Worm (Caenorhabditis elegans) whole organism, L4/young adult: ENCODE results near the gene C35D10.10.

ENCODE experiments used
- W03F9.2 ChIP-seq: fragments of 150-350 bp; optimal IDR thresholded peaks from 2 replicates; lab custom pipeline; 2014; ENCODE audit warnings: missing biosample characterization, missing genetic modification characterization
- dao-5 ChIP-seq: sonication (generic microtip); optimal IDR thresholded peaks from 2 replicates; lab custom pipeline; 2016; ENCODE audit warnings: missing genotype, missing genetic modification characterization, moderate library complexity, missing compliant biosample characterization
- him-1 ChIP-seq: sonication (generic microtip); optimal IDR thresholded peaks from 2 replicates; lab custom pipeline; 2016; ENCODE audit warnings: missing genotype, missing genetic modification reagents, missing genetic modification characterization, missing compliant biosample characterization

- TF ChIP-seq W03F9.2 (no peak), dao-5 (no peak), him-1 (tag; lab: Kevin White, UChicago) (no peak)
These were observed 25.7 kb upstream of the C35D10.10 start, which contains the start of gene clec-6 for ce11 chrIII:4887291-4887690.
